Worm (Caenorhabditis elegans) whole organism, midembryonic: ENCODE measurements around the gene K02C4.2.
A peak's percentile ranks its signal among the peaks of the same experiment; 100 is the strongest.

Experiments used
- T22C8.4 ChIP-seq: fragments of 200-800 bp; sonication (Bioruptor generic); IDR thresholded peaks from 2 replicates; pipeline ENCODE4 v1.3.6; 2022; ENCODE audit warnings: missing genetic modification characterization, missing compliant biosample characterization
- cog-1 ChIP-seq: sonication (generic microtip); optimal IDR thresholded peaks from 2 replicates; lab custom pipeline; 2016; ENCODE audit warnings: missing genetic modification characterization, missing compliant biosample characterization
- flt-1 ChIP-seq: fragments of 200-800 bp; sonication (Bioruptor generic); IDR thresholded peaks from 2 replicates; pipeline ENCODE4 v1.3.6; 2022; ENCODE audit warnings: missing genetic modification characterization, missing compliant biosample characterization
- klf-2 ChIP-seq: fragments of 200-800 bp; sonication (Bioruptor generic); conservative IDR thresholded peaks from 2 replicates; pipeline ENCODE4 v1.3.6; 2022; ENCODE audit warnings: missing genetic modification reagents, missing genetic modification characterization, missing compliant biosample characterization
- med-1 ChIP-seq: sonication (generic microtip); optimal IDR thresholded peaks from 2 replicates; lab custom pipeline; 2017; ENCODE audit warnings: missing genetic modification characterization, mild to moderate bottlenecking, missing compliant biosample characterization, antibody characterized with exemption, missing genetic modification reagents; ENCODE audit not compliant: insufficient read depth
- ref-1 ChIP-seq: fragments of 200-800 bp; sonication (Bioruptor generic); conservative IDR thresholded peaks from 2 replicates; pipeline ENCODE4 v1.3.6; 2022; ENCODE audit warnings: missing genetic modification reagents, missing genetic modification characterization, missing compliant biosample characterization
- tab-1 ChIP-seq: fragments of 200-800 bp; sonication (Bioruptor generic); IDR thresholded peaks from 2 replicates; pipeline ENCODE4 v1.3.6; 2022; ENCODE audit warnings: missing genetic modification characterization, missing compliant biosample characterization
- ztf-23 ChIP-seq: fragments of 200-800 bp; sonication (Bioruptor generic); IDR thresholded peaks from 2 replicates; pipeline ENCODE4 v1.3.6; 2022; ENCODE audit warnings: missing genetic modification reagents, missing genetic modification characterization, missing compliant biosample characterization
- ztf-29 ChIP-seq: fragments of 200-800 bp; sonication (Bioruptor generic); IDR thresholded peaks from 2 replicates; pipeline ENCODE4 v1.3.6; 2022; ENCODE audit warnings: missing genetic modification reagents, missing genetic modification characterization, missing compliant biosample characterization

The K02C4.2 gene

DNA sequence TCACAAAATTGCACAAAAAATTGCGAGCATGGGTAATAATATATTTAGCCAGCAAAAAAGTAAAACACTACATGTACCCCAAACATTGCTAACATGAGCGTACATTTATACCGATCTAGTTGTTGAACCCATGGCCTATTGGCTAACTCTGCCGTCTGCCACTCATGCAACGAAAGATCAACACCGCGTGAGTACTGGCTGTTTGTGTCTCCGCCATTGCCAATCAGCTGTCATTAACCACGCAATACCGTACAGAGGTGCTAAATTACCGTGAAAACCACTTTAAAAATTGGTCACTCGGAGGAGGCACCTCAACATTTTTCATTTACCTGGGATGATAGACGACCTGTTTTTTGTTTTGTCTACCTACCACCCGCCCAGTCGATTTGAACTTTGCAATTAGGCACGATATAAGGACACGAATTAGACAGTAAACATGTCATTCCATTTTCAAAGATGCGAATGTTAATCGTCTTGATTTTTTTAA lies at the start of gene K02C4.2:
Gene K02C4.2, plus strand, starts transcription at position 437 of the 487 bp plus-strand sequence.
- TF ChIP-seq flt-1 (GFP tag; lab: Robert Waterston, UW) (peak; percentile 93), cog-1 (tag; lab: Kevin White, UChicago) (peak; percentile 47), med-1 (GFP tag; lab: Kevin White, UChicago) (peak; percentile 44), klf-2 (GFP tag; lab: Robert Waterston, UW) (peak; percentile 44; the same call in 1 of the 2 replicates), tab-1 (peak; percentile 84), T22C8.4 (GFP tag; lab: Robert Waterston, UW) (peak; percentile 71), ztf-23 (peak; percentile 60; the same call in 1 of the 2 replicates), ref-1 (GFP tag; lab: Robert Waterston, UW) (peak; percentile 68), ztf-29 (peak; percentile 80)

DNA sequence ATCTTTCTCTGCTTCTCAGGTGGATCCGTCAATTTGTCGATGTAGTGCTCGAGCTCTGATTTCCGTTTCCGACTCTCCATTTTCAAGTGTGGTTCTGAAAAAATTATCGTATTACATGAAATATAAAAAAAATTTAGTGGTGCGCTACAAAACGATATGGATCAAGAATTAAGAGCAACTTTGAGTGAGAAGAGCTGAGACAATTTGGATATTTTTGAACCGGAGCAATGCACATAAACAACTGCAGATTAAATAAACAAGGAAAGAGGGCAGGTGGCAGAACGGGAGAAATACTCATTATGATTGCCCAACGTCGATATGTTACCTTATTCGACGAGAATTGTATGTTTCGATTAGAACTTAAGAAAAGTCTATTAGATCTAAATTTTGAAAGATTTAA lies 47.9 kb upstream of the K02C4.2 start, which contains the start of gene swsn-7:
Gene swsn-7, minus strand, starts transcription at position 101 of the 400 bp plus-strand sequence.
- TF ChIP-seq ref-1 (GFP tag; lab: Robert Waterston, UW) (no peak), ztf-29 (no peak), ztf-23 (no peak), flt-1 (GFP tag; lab: Robert Waterston, UW) (no peak), med-1 (GFP tag; lab: Kevin White, UChicago) (no peak), klf-2 (GFP tag; lab: Robert Waterston, UW) (no peak), T22C8.4 (GFP tag; lab: Robert Waterston, UW) (no peak), tab-1 (no peak), cog-1 (tag; lab: Kevin White, UChicago) (no peak)

- TF ChIP-seq ztf-23 (peak; percentile 79), klf-2 (GFP tag; lab: Robert Waterston, UW) (no peak), cog-1 (tag; lab: Kevin White, UChicago) (peak; percentile 77), T22C8.4 (GFP tag; lab: Robert Waterston, UW) (peak; percentile 62), med-1 (GFP tag; lab: Kevin White, UChicago) (no peak), flt-1 (GFP tag; lab: Robert Waterston, UW) (peak; percentile 74; the same call in 1 of the 2 replicates), tab-1 (no peak), ztf-29 (peak; percentile 60; the same call in 1 of the 2 replicates)
Observed at ce11 chrII:8028246-8028694, 47.3 kb upstream of the K02C4.2 start.

- TF ChIP-seq med-1 (GFP tag; lab: Kevin White, UChicago): no peak
- TF ChIP-seq tab-1: no peak
- TF ChIP-seq klf-2 (GFP tag; lab: Robert Waterston, UW): no peak
- no peak for TF ChIP-seq cog-1 (tag; lab: Kevin White, UChicago)
- no peak for TF ChIP-seq flt-1 (GFP tag; lab: Robert Waterston, UW)
- no peak for TF ChIP-seq ztf-23
- no peak for TF ChIP-seq ref-1 (GFP tag; lab: Robert Waterston, UW)
- TF ChIP-seq T22C8.4 (GFP tag; lab: Robert Waterston, UW): no peak
- no peak for TF ChIP-seq ztf-29
Observed at ce11 chrII:8028730-8029129, 46.8 kb upstream of the K02C4.2 start.

DNA sequence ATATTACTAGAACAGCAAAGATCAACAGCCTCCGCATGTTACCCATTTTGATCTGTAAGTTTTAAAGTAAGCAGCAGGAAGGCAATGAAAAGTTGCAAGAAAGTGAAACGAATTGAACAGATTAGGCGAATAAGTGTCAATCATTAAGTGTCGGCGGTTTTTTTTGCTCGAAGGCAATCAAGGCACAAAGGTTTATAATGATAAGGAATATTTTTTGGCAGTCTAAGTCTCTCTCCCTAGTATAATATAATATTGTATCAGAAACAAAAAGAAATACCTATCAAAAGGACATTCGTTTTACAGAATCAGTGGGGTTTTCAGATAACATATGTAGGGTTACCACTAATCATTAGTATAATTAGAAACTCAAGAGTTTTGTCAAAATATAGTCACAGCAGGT lies 42.9 kb upstream of the K02C4.2 start, which contains the start of gene nrf-6:
Gene nrf-6, minus strand, starts transcription at position 52 of the 400 bp plus-strand sequence.
- TF ChIP-seq flt-1 (GFP tag; lab: Robert Waterston, UW) (no peak), ref-1 (GFP tag; lab: Robert Waterston, UW) (no peak), T22C8.4 (GFP tag; lab: Robert Waterston, UW) (no peak), tab-1 (no peak), med-1 (GFP tag; lab: Kevin White, UChicago) (no peak), cog-1 (tag; lab: Kevin White, UChicago) (no peak), klf-2 (GFP tag; lab: Robert Waterston, UW) (no peak), ztf-29 (no peak), ztf-23 (no peak)

DNA sequence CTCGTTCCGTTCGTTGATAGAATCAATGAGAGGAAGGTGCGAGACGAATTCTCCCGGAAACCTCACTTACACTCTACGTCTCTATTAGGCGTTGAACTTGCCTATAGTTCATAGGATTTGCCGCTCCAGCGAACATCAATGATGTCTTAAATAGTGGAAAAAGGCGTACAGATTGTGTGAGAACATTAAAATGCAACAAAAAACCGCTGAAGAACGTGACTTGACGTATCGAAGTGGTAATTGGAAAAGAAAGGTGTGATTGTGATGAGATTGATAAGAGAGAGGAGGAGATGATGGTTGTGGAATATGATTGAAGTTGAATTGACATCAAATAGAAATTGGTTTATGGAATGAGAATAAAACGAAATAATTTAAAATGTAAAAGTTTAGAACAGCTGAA lies 41.6 kb upstream of the K02C4.2 start:
- TF ChIP-seq T22C8.4 (GFP tag; lab: Robert Waterston, UW) (no peak), cog-1 (tag; lab: Kevin White, UChicago) (no peak), flt-1 (GFP tag; lab: Robert Waterston, UW) (no peak), ref-1 (GFP tag; lab: Robert Waterston, UW) (no peak), klf-2 (GFP tag; lab: Robert Waterston, UW) (no peak), ztf-23 (no peak), med-1 (GFP tag; lab: Kevin White, UChicago) (no peak), ztf-29 (no peak), tab-1 (no peak)

ce11 chrII:8034617-8035016 lies 40.9 kb upstream of the K02C4.2 start:
- TF ChIP-seq klf-2 (GFP tag; lab: Robert Waterston, UW): no peak
- no peak for TF ChIP-seq med-1 (GFP tag; lab: Kevin White, UChicago)
- TF ChIP-seq ztf-23: no peak
- no peak for TF ChIP-seq cog-1 (tag; lab: Kevin White, UChicago)
- no peak for TF ChIP-seq tab-1
- TF ChIP-seq T22C8.4 (GFP tag; lab: Robert Waterston, UW): no peak
- TF ChIP-seq ref-1 (GFP tag; lab: Robert Waterston, UW): no peak
- no peak for TF ChIP-seq flt-1 (GFP tag; lab: Robert Waterston, UW)
- no peak for TF ChIP-seq ztf-29

- TF ChIP-seq T22C8.4 (GFP tag; lab: Robert Waterston, UW) (no peak), med-1 (GFP tag; lab: Kevin White, UChicago) (no peak)
Observed at ce11 chrII:8035667-8036066, 39.9 kb upstream of the K02C4.2 start, which contains the start of gene sap-49. Gene sap-49, minus strand, starts transcription at chrII:8035767.

- TF ChIP-seq cog-1 (tag; lab: Kevin White, UChicago) (no peak), tab-1 (no peak), ztf-29 (no peak), T22C8.4 (GFP tag; lab: Robert Waterston, UW) (no peak), klf-2 (GFP tag; lab: Robert Waterston, UW) (no peak), med-1 (GFP tag; lab: Kevin White, UChicago) (no peak), flt-1 (GFP tag; lab: Robert Waterston, UW) (no peak), ztf-23 (no peak), ref-1 (GFP tag; lab: Robert Waterston, UW) (no peak)
Observed at ce11 chrII:8037246-8037645, 38.3 kb upstream of the K02C4.2 start, which contains the start of gene arp-6. Gene arp-6, minus strand, starts transcription at chrII:8037346.
